Fruit fly (Drosophila melanogaster) whole organism, embryonic: ENCODE results near the gene Atat.

Experiments used
- Atf-2 ChIP-seq: fragments of 200-800 bp; sonication (Bioruptor generic); optimal IDR thresholded peaks from 2 replicates; lab custom pipeline; 2016; ENCODE audit warnings: missing biosample characterization, missing genetic modification characterization
- CG10209 ChIP-seq: fragments of 200-800 bp; sonication (Bioruptor generic); optimal IDR thresholded peaks from 3 replicates; lab custom pipeline; 2017; ENCODE audit warnings: missing biosample characterization, mild to moderate bottlenecking, missing genetic modification characterization, missing genetic modification reagents
- CG10321 ChIP-seq: fragments of 200-800 bp; sonication (Bioruptor generic); IDR thresholded peaks from 2 replicates; pipeline ENCODE4 v1.3.6; 2022; ENCODE audit warnings: missing biosample characterization, missing genetic modification characterization
- CG11085 ChIP-seq: fragments of 200-800 bp; sonication (Bioruptor generic); IDR thresholded peaks from 2 replicates; pipeline ENCODE4 v1.3.6; 2022; ENCODE audit warnings: missing biosample characterization, missing genetic modification characterization
- CG12659 ChIP-seq: fragments of 200-800 bp; sonication (Bioruptor generic); optimal IDR thresholded peaks from 3 replicates; lab custom pipeline; 2017; ENCODE audit warnings: mild to moderate bottlenecking, missing biosample characterization, missing genetic modification reagents, missing genetic modification characterization
- CG13296 ChIP-seq: fragments of 200-800 bp; sonication (Bioruptor generic); optimal IDR thresholded peaks from 3 replicates; lab custom pipeline; 2018; ENCODE audit warnings: missing biosample characterization, mild to moderate bottlenecking, missing genetic modification characterization
- CG14710 ChIP-seq: fragments of 200-800 bp; sonication (Bioruptor generic); optimal IDR thresholded peaks from 3 replicates; lab custom pipeline; 2019; ENCODE audit warnings: missing biosample characterization, mild to moderate bottlenecking, missing genetic modification characterization, moderate library complexity
- CG17359 ChIP-seq: fragments of 200-800 bp; sonication (Bioruptor generic); optimal IDR thresholded peaks from 3 replicates; lab custom pipeline; 2018; ENCODE audit warnings: missing biosample characterization, mild to moderate bottlenecking, missing genetic modification characterization, moderate library complexity
- CG31441 ChIP-seq: fragments of 200-800 bp; sonication (Bioruptor generic); IDR thresholded peaks from 2 replicates; pipeline ENCODE4 v1.3.6; 2022; ENCODE audit warnings: missing biosample characterization, missing genetic modification characterization
- CG3407 ChIP-seq: fragments of 200-800 bp; sonication (Bioruptor generic); optimal IDR thresholded peaks from 2 replicates; lab custom pipeline; 2018; ENCODE audit warnings: missing biosample characterization, mild to moderate bottlenecking, missing genetic modification characterization
- CG3847 ChIP-seq: fragments of 200-800 bp; sonication (Bioruptor generic); IDR thresholded peaks from 2 replicates; pipeline ENCODE4 v1.3.6; 2022; ENCODE audit warnings: missing biosample characterization, missing genetic modification characterization
- CG3995 ChIP-seq: fragments of 200-800 bp; sonication (Bioruptor generic); optimal IDR thresholded peaks from 3 replicates; lab custom pipeline; 2016; ENCODE audit warnings: missing biosample characterization, missing genetic modification characterization
- CG42726 ChIP-seq: fragments of 200-800 bp; sonication (Bioruptor generic); IDR thresholded peaks from 2 replicates; pipeline ENCODE4 v1.3.6; 2022; ENCODE audit warnings: missing biosample characterization, missing genetic modification characterization; ENCODE audit not compliant: partially characterized antibody
- CG4820 ChIP-seq: fragments of 200-800 bp; sonication (Bioruptor generic); optimal IDR thresholded peaks from 3 replicates; lab custom pipeline; 2016; ENCODE audit warnings: missing biosample characterization, missing genetic modification characterization
- CG5953 ChIP-seq: fragments of 200-800 bp; sonication (Bioruptor generic); IDR thresholded peaks from 2 replicates; pipeline ENCODE4 v1.3.6; 2022; ENCODE audit warnings: missing biosample characterization, missing genetic modification characterization
- CG6765 ChIP-seq: fragments of 200-800 bp; sonication (Bioruptor generic); optimal IDR thresholded peaks from 3 replicates; lab custom pipeline; 2017; ENCODE audit warnings: missing biosample characterization, mild to moderate bottlenecking, missing genetic modification characterization
- CG6791 ChIP-seq: fragments of 200-800 bp; sonication (Bioruptor generic); IDR thresholded peaks from 3 replicates; pipeline ENCODE4 v1.3.6; 2022; ENCODE audit warnings: missing biosample characterization, missing genetic modification characterization; ENCODE audit not compliant: partially characterized antibody
- CG7357 ChIP-seq: fragments of 200-800 bp; sonication (Bioruptor generic); IDR thresholded peaks from 3 replicates; pipeline ENCODE4 v1.3.6; 2022; ENCODE audit warnings: missing biosample characterization, missing genetic modification characterization
- CG9215 ChIP-seq: fragments of 200-800 bp; sonication (Bioruptor generic); IDR thresholded peaks from 2 replicates; pipeline ENCODE4 v1.3.6; 2022; ENCODE audit warnings: missing biosample characterization, missing genetic modification characterization
- Dfd ChIP-seq, 2 experiments: fragments of >200 bp; optimal IDR thresholded peaks; 2 replicates each; lab custom pipeline; 2017; ENCODE audit warnings: missing biosample characterization in 2 of 2, missing genetic modification characterization in 2 of 2
- Dll ChIP-seq: fragments of 200-800 bp; sonication (Bioruptor generic); IDR thresholded peaks from 4 replicates; pipeline ENCODE4 v1.3.6; 2022; ENCODE audit warnings: missing biosample characterization, missing genetic modification characterization; ENCODE audit not compliant: partially characterized antibody
- Dp ChIP-seq: fragments of 200-800 bp; sonication (Bioruptor generic); optimal IDR thresholded peaks from 2 replicates; lab custom pipeline; 2018; ENCODE audit warnings: missing biosample characterization, mild to moderate bottlenecking, missing genetic modification characterization, moderate library complexity
- Fer1 ChIP-seq: fragments of 200-800 bp; sonication (Bioruptor generic); optimal IDR thresholded peaks from 2 replicates; lab custom pipeline; 2017; ENCODE audit warnings: missing biosample characterization, mild to moderate bottlenecking, missing genetic modification characterization
- Fer3 ChIP-seq: fragments of 200-800 bp; sonication (Bioruptor generic); optimal IDR thresholded peaks from 2 replicates; lab custom pipeline; 2018; ENCODE audit warnings: missing biosample characterization, mild to moderate bottlenecking, missing genetic modification characterization, moderate library complexity
- HLH54F ChIP-seq: fragments of 200-800 bp; sonication (Bioruptor generic); optimal IDR thresholded peaks from 3 replicates; lab custom pipeline; 2016; ENCODE audit warnings: missing biosample characterization, missing genetic modification characterization
- MTF-1 ChIP-seq: fragments of 200-800 bp; sonication (Bioruptor generic); optimal IDR thresholded peaks from 2 replicates; lab custom pipeline; 2018; ENCODE audit warnings: missing biosample characterization, mild to moderate bottlenecking, missing genetic modification characterization, borderline replicate concordance
- Rx ChIP-seq: fragments of 200-800 bp; sonication (Bioruptor generic); IDR thresholded peaks from 2 replicates; pipeline ENCODE4 v1.3.6; 2022; ENCODE audit warnings: missing biosample characterization, missing genetic modification characterization
- Stat92E ChIP-seq, 3 experiments: fragments of >200 bp in 2 of 3; fragments of 200-800 bp in 1 of 3; sonication (Bioruptor generic) in 1 of 3; optimal IDR thresholded peaks; 2 replicates each; lab custom pipeline; 2017 to 2019; ENCODE audit warnings: missing biosample characterization in 3 of 3, missing genetic modification characterization in 3 of 3, mild to moderate bottlenecking in 1 of 3, moderate library complexity in 1 of 3
- Usf ChIP-seq: fragments of 200-800 bp; sonication (Bioruptor generic); optimal IDR thresholded peaks from 2 replicates; lab custom pipeline; 2017; ENCODE audit warnings: missing genotype, missing biosample characterization, missing genetic modification characterization
- YL-1 ChIP-seq: fragments of 200-800 bp; sonication (Bioruptor generic); optimal IDR thresholded peaks from 3 replicates; lab custom pipeline; 2017; ENCODE audit warnings: missing biosample characterization, mild to moderate bottlenecking, missing genetic modification characterization
- crol ChIP-seq: fragments of 200-800 bp; sonication (Bioruptor generic); IDR thresholded peaks from 2 replicates; pipeline ENCODE4 v1.3.6; 2022; ENCODE audit warnings: missing biosample characterization, missing genetic modification characterization
- fd64A ChIP-seq: fragments of 200-800 bp; sonication (Bioruptor generic); optimal IDR thresholded peaks from 3 replicates; lab custom pipeline; 2018; ENCODE audit warnings: missing biosample characterization, mild to moderate bottlenecking, missing genetic modification characterization
- ftz-f1 ChIP-seq: fragments of 200-800 bp; sonication (Bioruptor generic); optimal IDR thresholded peaks from 2 replicates; lab custom pipeline; 2016; ENCODE audit warnings: missing biosample characterization, missing genetic modification characterization
- gcm2 ChIP-seq: fragments of 200-800 bp; sonication (Bioruptor generic); optimal IDR thresholded peaks from 2 replicates; lab custom pipeline; 2016; ENCODE audit warnings: missing biosample characterization, missing genetic modification characterization
- jing ChIP-seq: fragments of 200-800 bp; sonication (Bioruptor generic); optimal IDR thresholded peaks from 2 replicates; lab custom pipeline; 2018; ENCODE audit warnings: missing biosample characterization, mild to moderate bottlenecking, missing genetic modification characterization
- klu ChIP-seq: fragments of 200-800 bp; sonication (Bioruptor generic); IDR thresholded peaks from 2 replicates; pipeline ENCODE4 v1.3.6; 2022; ENCODE audit warnings: missing biosample characterization, missing genetic modification characterization
- mirr ChIP-seq: fragments of 200-800 bp; sonication (Bioruptor generic); optimal IDR thresholded peaks from 3 replicates; lab custom pipeline; 2018; ENCODE audit warnings: missing biosample characterization, mild to moderate bottlenecking, missing genetic modification characterization
- pho ChIP-seq: fragments of 200-800 bp; sonication (Bioruptor generic); optimal IDR thresholded peaks from 2 replicates; lab custom pipeline; 2016; ENCODE audit warnings: missing biosample characterization, missing genetic modification characterization
- pita ChIP-seq: fragments of 200-800 bp; sonication (Bioruptor generic); optimal IDR thresholded peaks from 2 replicates; lab custom pipeline; 2017; ENCODE audit warnings: missing biosample characterization, mild to moderate bottlenecking, missing genetic modification characterization
- psq ChIP-seq: fragments of 200-800 bp; sonication (Bioruptor generic); optimal IDR thresholded peaks from 2 replicates; lab custom pipeline; 2017; ENCODE audit warnings: missing biosample characterization, missing genetic modification characterization
- pum ChIP-seq: fragments of 200-800 bp; sonication (Bioruptor generic); optimal IDR thresholded peaks from 2 replicates; lab custom pipeline; 2016; ENCODE audit warnings: missing biosample characterization, missing genetic modification characterization
- repo ChIP-seq: fragments of 200-800 bp; sonication (Bioruptor generic); optimal IDR thresholded peaks from 2 replicates; lab custom pipeline; 2016; ENCODE audit warnings: missing biosample characterization, missing genetic modification characterization
- sd ChIP-seq: fragments of 200-800 bp; sonication (Bioruptor generic); optimal IDR thresholded peaks from 3 replicates; lab custom pipeline; 2018; ENCODE audit warnings: missing biosample characterization, mild to moderate bottlenecking, missing genetic modification characterization, moderate library complexity
- sisA ChIP-seq: fragments of 200-800 bp; sonication (Bioruptor generic); IDR thresholded peaks from 2 replicates; pipeline ENCODE4 v1.3.6; 2022; ENCODE audit warnings: missing biosample characterization, missing genetic modification characterization
- slou ChIP-seq: fragments of 200-800 bp; sonication (Bioruptor generic); optimal IDR thresholded peaks from 3 replicates; lab custom pipeline; 2016; ENCODE audit warnings: missing biosample characterization, missing genetic modification characterization
- sqz ChIP-seq: fragments of 200-800 bp; sonication (Bioruptor generic); optimal IDR thresholded peaks from 3 replicates; lab custom pipeline; 2018; ENCODE audit warnings: missing biosample characterization, mild to moderate bottlenecking, missing genetic modification characterization
- vfl ChIP-seq: fragments of 200-800 bp; sonication (Bioruptor generic); optimal IDR thresholded peaks from 2 replicates; lab custom pipeline; 2016; ENCODE audit warnings: missing biosample characterization, missing genetic modification characterization
- wek ChIP-seq: fragments of 200-800 bp; sonication (Bioruptor generic); optimal IDR thresholded peaks from 3 replicates; lab custom pipeline; 2018; ENCODE audit warnings: missing biosample characterization, mild to moderate bottlenecking, missing genetic modification characterization, moderate library complexity
- zf30C ChIP-seq: fragments of 200-800 bp; sonication (Bioruptor generic); optimal IDR thresholded peaks from 3 replicates; lab custom pipeline; 2018; ENCODE audit warnings: missing biosample characterization, mild to moderate bottlenecking, missing genetic modification characterization

Gene Atat

DNA sequence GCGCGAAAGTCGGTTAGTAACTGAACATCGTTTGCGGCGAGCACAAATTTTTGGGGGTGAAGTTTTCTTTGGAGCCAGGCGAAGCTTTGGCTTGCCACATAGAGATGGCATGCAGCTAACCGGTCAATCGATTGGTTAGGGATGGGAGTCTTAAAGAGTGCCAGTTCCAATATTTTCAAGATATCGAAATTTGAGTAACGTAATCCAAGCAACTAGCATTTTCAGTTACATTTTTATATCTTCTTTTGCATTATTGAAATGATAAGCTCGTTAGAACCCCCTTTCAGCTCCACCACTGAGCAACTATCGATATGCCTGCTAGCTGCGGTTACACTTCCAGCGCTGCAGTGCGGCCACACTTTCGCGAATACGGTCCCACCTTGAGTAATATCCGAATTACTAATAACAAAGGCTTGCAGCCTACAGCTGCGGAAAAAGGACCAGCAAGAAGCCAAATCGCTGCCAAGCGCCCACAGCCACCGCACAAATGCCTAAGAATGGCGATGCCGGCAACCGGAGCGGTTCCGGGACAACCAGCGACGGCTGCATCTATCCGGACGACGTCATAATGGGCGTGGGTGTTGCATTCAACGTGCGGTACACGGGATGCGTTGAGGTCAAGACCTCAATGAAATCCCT lies at the start of gene Atat, which contains the start of gene Shc (continued):
- TF ChIP-seq fd64A (GFP tag; lab: Kevin White, UChicago) (peak; percentile 89), sisA (GFP tag; lab: Robert Waterston, UW) (peak; percentile 100), sqz (GFP tag; lab: Kevin White, UChicago) (peak; percentile 74), gcm2 (GFP tag; lab: Kevin White, UChicago) (peak; percentile 97), CG31441 (peak; percentile 97), CG14710 (peak; percentile 97), MTF-1 (peak; percentile 93), jing (GFP tag; lab: Kevin White, UChicago) (peak; percentile 99), CG6791 (peak; percentile 85), pho (GFP tag; lab: Kevin White, UChicago) (peak; percentile 100), Stat92E (GFP tag; optimal IDR thresholded peaks at IDR 0.05; lab: Kevin White, UChicago) (peak in 1 of 3 experiments; percentile 90), Atf-2 (GFP tag; lab: Kevin White, UChicago) (peak; percentile 99), ftz-f1 (peak; percentile 94), HLH54F (GFP tag; lab: Kevin White, UChicago) (peak; percentile 100), sd (tag; lab: Kevin White, UChicago) (peak; percentile 93), mirr (GFP tag; lab: Kevin White, UChicago) (peak; percentile 98), wek (GFP tag; lab: Kevin White, UChicago) (peak; percentile 83), vfl (GFP tag; lab: Kevin White, UChicago) (peak; percentile 99), slou (GFP tag; lab: Kevin White, UChicago) (peak; percentile 99), YL-1 (peak; percentile 98), crol (GFP tag; lab: Robert Waterston, UW) (peak; percentile 85), repo (peak; percentile 99), CG17359 (tag; lab: Kevin White, UChicago) (peak; percentile 98), Fer3 (tag; lab: Kevin White, UChicago) (peak; percentile 99), Dfd (GFP tag; optimal IDR thresholded peaks at IDR 0.05; lab: Kevin White, UChicago) (peak in 1 of 2 experiments; percentile 87), pum (GFP tag; lab: Kevin White, UChicago) (peak; percentile 100), Dll (GFP tag; lab: Robert Waterston, UW) (peak; percentile 93), CG5953 (GFP tag; lab: Robert Waterston, UW) (peak; percentile 98), klu (GFP tag; lab: Robert Waterston, UW) (peak; percentile 100), CG3847 (peak; percentile 100), Rx (GFP tag; lab: Robert Waterston, UW) (peak; percentile 99), CG42726 (0 out of 2 replicates have a peak, but pooled peaks have one; percentile 65), Usf (GFP tag; lab: Kevin White, UChicago) (peak; percentile 99), CG3995 (GFP tag; lab: Kevin White, UChicago) (peak; percentile 88), CG4820 (GFP tag; lab: Kevin White, UChicago) (peak; percentile 99), CG3407 (GFP tag; lab: Kevin White, UChicago) (peak; percentile 92), CG13296 (GFP tag; lab: Kevin White, UChicago) (peak; percentile 97), CG7357 (GFP tag; lab: Robert Waterston, UW) (peak; percentile 98), CG11085 (GFP tag; lab: Robert Waterston, UW) (peak; percentile 100), Fer1 (GFP tag; lab: Kevin White, UChicago) (peak; percentile 98), CG12659 (GFP tag; lab: Kevin White, UChicago) (peak; percentile 99), pita (no peak), CG9215 (GFP tag; lab: Robert Waterston, UW) (peak; percentile 100), CG10209 (peak; percentile 99), CG10321 (GFP tag; lab: Robert Waterston, UW) (peak; percentile 87), psq (peak; percentile 95), CG6765 (GFP tag; lab: Kevin White, UChicago) (peak; percentile 93), Dp (GFP tag; lab: Kevin White, UChicago) (peak; percentile 53), zf30C (GFP tag; lab: Kevin White, UChicago) (peak; percentile 37)
